Worm (Caenorhabditis elegans): Measurements from ENCODE around the gene C14B1.3.
A peak's percentile ranks its signal among the peaks of the same experiment; 100 is the strongest.

Gene C14B1.3

DNA sequence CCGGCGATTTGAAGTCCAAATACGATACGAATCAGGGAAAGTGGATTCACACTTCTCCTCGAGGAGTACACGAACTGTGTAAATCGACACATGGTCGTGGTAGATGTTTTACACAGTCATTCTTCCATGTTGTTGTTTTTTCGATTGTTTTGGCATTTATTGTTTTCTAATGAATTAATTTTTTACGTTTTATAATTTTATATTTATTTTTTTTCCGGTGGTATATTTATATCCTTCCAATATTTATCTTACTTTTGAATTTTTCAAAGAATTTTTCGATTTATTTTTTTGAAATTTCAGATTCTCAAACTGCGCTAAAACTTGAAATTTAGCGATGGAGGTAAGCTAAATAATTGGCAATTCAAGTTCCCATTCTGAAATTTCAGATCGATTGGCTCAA lies 9.8 kb downstream of the C14B1.3 start, which contains the start of gene nrde-1:
nrde-1 (plus strand) TSS at position 301 of the 400 bp plus-strand sequence.
- TF ChIP-seq jun-1 (tag; optimal IDR thresholded peaks at IDR 0.05) (no peak), php-3 (GFP tag; IDR thresholded peaks at IDR 0.05) (no peak), F37D6.2 (tag; optimal IDR thresholded peaks at IDR 0.05) (no peak), ces-1 (GFP tag; optimal IDR thresholded peaks at IDR 0.05) (no peak), nhr-48 (tag; optimal IDR thresholded peaks at IDR 0.05) (no peak), dve-1 (tag; optimal IDR thresholded peaks at IDR 0.05; ENCODE audit: insufficient read depth) (no peak), R02D3.7 (tag; optimal IDR thresholded peaks at IDR 0.05) (no peak), lsy-2 (tag; optimal IDR thresholded peaks at IDR 0.05) (no peak), lin-15B (tag; optimal IDR thresholded peaks at IDR 0.05) (no peak), pha-4 (GFP tag; IDR thresholded peaks at IDR 0.05) (no peak), pha-4 (tag; optimal IDR thresholded peaks at IDR 0.05) (no peak), unc-39 (tag; optimal IDR thresholded peaks at IDR 0.05) (no peak), hmg-1.1 (GFP tag; IDR thresholded peaks at IDR 0.05) (no peak), nhr-28 (tag; optimal IDR thresholded peaks at IDR 0.05) (no peak), mdt-29 (GFP tag; IDR thresholded peaks at IDR 0.05) (no peak), aly-2 (tag; optimal IDR thresholded peaks at IDR 0.05) (no peak), spr-3 (GFP tag; optimal IDR thresholded peaks at IDR 0.05) (no peak)

- TF ChIP-seq lin-38 (GFP tag; IDR thresholded peaks at IDR 0.05) = peak; percentile 63
- TF ChIP-seq nhr-25 (tag; optimal IDR thresholded peaks at IDR 0.05; ENCODE audit: borderline replicate concordance, insufficient read depth) = no peak
- TF ChIP-seq R02D3.7 (tag; optimal IDR thresholded peaks at IDR 0.05) = peak; percentile 45
Observed at ce11 chrIII:3716073-3716659, 12.8 kb downstream of the C14B1.3 start.

DNA sequence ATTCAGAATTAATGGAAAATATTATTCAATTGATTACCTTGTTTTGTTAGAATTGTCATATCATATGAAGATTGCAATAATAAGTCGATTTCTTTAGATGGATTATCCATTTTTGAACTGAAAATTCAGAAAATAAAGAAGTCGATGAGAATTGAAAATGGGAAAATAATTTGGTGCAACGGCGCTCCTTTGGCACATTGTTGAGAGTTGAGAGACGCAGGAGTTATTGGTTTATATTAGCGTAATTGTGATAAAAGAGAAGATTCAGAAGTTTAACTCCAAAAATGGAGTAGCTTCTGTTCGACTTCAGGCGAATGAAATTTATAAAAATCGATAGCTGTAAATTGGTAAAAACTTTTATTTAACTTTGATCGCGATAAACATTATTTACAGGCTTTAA lies 16.2 kb downstream of the C14B1.3 start, which contains the start of gene C14B1.8:
C14B1.8 (minus strand) TSS at position 117 of the 400 bp plus-strand sequence.
- TF ChIP-seq unc-130 (GFP tag; optimal IDR thresholded peaks at IDR 0.05) (peak; percentile 55), lin-38 (GFP tag; IDR thresholded peaks at IDR 0.05) (peak; percentile 75), ama-1 (optimal IDR thresholded peaks at IDR 0.05) (peak; percentile 14), zip-2 (tag; optimal IDR thresholded peaks at IDR 0.05) (no peak), zfp-2 (tag; optimal IDR thresholded peaks at IDR 0.05) (no peak), mes-2 (tag; optimal IDR thresholded peaks at IDR 0.05; ENCODE audit: poor library complexity, severe bottlenecking) (peak; percentile 68), saeg-2 (GFP tag; IDR thresholded peaks at IDR 0.05) (no peak), lin-39 (tag; optimal IDR thresholded peaks at IDR 0.05) (no peak)

DNA sequence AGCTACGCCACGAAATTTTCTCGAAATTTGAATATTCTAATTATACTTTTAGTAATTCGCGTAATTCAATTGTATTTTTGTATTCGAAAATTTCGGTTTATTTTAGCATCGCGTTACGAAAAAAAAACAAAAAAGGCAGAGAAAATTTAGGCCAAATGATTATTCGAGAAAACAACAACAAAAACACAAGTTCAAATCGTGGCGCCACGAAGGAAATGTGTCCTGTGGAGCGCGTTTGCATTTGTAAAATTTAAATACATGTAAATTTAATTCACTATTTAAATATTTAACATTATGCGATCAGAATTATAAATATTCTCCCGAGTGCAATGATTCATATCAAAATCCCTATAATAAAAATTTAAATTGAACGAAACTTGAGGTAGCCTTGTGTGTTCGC lies 20.4 kb downstream of the C14B1.3 start:
- TF ChIP-seq tra-1 (GFP tag; IDR thresholded peaks at IDR 0.05) (no peak), hlh-30 (tag; optimal IDR thresholded peaks at IDR 0.05; ENCODE audit: insufficient read depth) (no peak), lin-38 (GFP tag; IDR thresholded peaks at IDR 0.05) (peak; percentile 72), unc-130 (GFP tag; optimal IDR thresholded peaks at IDR 0.05) (peak; percentile 0), spr-3 (GFP tag; optimal IDR thresholded peaks at IDR 0.05) (no peak), lin-15B (tag; optimal IDR thresholded peaks at IDR 0.05) (no peak), set-16 (GFP tag; IDR thresholded peaks at IDR 0.05) (no peak)

- TF ChIP-seq dve-1 (tag; optimal IDR thresholded peaks at IDR 0.05; ENCODE audit: insufficient read depth) (no peak), R02D3.7 (tag; optimal IDR thresholded peaks at IDR 0.05) (no peak), aha-1 (tag) (no peak), T26A8.4 (GFP tag; IDR thresholded peaks at IDR 0.05) (no peak)
Observed at ce11 chrIII:3724880-3725279, 21.5 kb downstream of the C14B1.3 start, which contains the start of gene C14B1.12. Gene C14B1.12, minus strand, starts transcription at chrIII:3724980.
